Fruit fly (Drosophila melanogaster): Measurements from ENCODE around the gene Set8.

Set8 gene

dm6 chr3R:14286320-14287190 is 29.3 kb upstream of the Set8 start, which contains the start of gene trx (continued):
- TF ChIP-seq CG17328 (GFP tag; IDR thresholded peaks at IDR 0.05) (no peak), CG10979 (tag; optimal IDR thresholded peaks at IDR 0.05) (no peak), CG2712 (tag; optimal IDR thresholded peaks at IDR 0.05) (peak; percentile 59), CG9876 (GFP tag; optimal IDR thresholded peaks at IDR 0.05) (no peak), Chrac-16 (GFP tag; optimal IDR thresholded peaks at IDR 0.05) (no peak), CG34422 (GFP tag; IDR thresholded peaks at IDR 0.05) (no peak), zen (tag; optimal IDR thresholded peaks at IDR 0.05) (peak; percentile 55), caup (GFP tag; optimal IDR thresholded peaks at IDR 0.05; ENCODE audit: severe bottlenecking) (no peak), klu (GFP tag; IDR thresholded peaks at IDR 0.05) (no peak), CG17912 (GFP tag; optimal IDR thresholded peaks at IDR 0.05) (no peak), CG34376 (GFP tag; optimal IDR thresholded peaks at IDR 0.05) (peak; percentile 56), CG43689 (GFP tag; IDR thresholded peaks at IDR 0.05) (no peak), dmrt11E (tag; optimal IDR thresholded peaks at IDR 0.05) (peak; percentile 6), Eip74EF (GFP tag; optimal IDR thresholded peaks at IDR 0.05) (peak in 1 of 2 experiments; percentile 45), da (GFP tag; optimal IDR thresholded peaks at IDR 0.05) (peak; percentile 39), tup (GFP tag; optimal IDR thresholded peaks at IDR 0.05) (no peak), Dbx (GFP tag; IDR thresholded peaks at IDR 0.05) (no peak), hth (optimal IDR thresholded peaks at IDR 0.05) (no peak), HmgD (GFP tag; optimal IDR thresholded peaks at IDR 0.05) (peak; percentile 69), Gsc (GFP tag; IDR thresholded peaks at IDR 0.05) (no peak), HLHmδ (GFP tag; optimal IDR thresholded peaks at IDR 0.05) (no peak), jumu (GFP tag; optimal IDR thresholded peaks at IDR 0.05) (peak; percentile 29), Dek (tag; optimal IDR thresholded peaks at IDR 0.05) (peak; percentile 25), Sox100B (GFP tag; optimal IDR thresholded peaks at IDR 0.05) (no peak), CG11247 (GFP tag; IDR thresholded peaks at IDR 0.05) (no peak), CG10543 (GFP tag; optimal IDR thresholded peaks at IDR 0.05) (peak; percentile 33), ci (GFP tag; IDR thresholded peaks at IDR 0.05) (no peak), CG10267 (tag; optimal IDR thresholded peaks at IDR 0.05) (peak; percentile 66), CkIIα-i1 (GFP tag; IDR thresholded peaks at IDR 0.05) (no peak), Sry-δ (GFP tag; optimal IDR thresholded peaks at IDR 0.05) (peak; percentile 68), seq (GFP tag; IDR thresholded peaks at IDR 0.05) (no peak), CG12942 (GFP tag; optimal IDR thresholded peaks at IDR 0.05) (no peak), CG13775 (GFP tag; optimal IDR thresholded peaks at IDR 0.05) (no peak), ham (GFP tag; IDR thresholded peaks at IDR 0.05) (no peak), pita (GFP tag; optimal IDR thresholded peaks at IDR 0.05) (peak; percentile 88), CG12391 (tag; optimal IDR thresholded peaks at IDR 0.05) (peak; percentile 2), Lim3 (GFP tag; IDR thresholded peaks at IDR 0.05) (no peak), Hr78 (GFP tag; optimal IDR thresholded peaks at IDR 0.05) (no peak), Abd-B (GFP tag; optimal IDR thresholded peaks at IDR 0.05) (peak; percentile 87), cg (GFP tag; optimal IDR thresholded peaks at IDR 0.05) (peak; percentile 100), CG4328 (GFP tag; optimal IDR thresholded peaks at IDR 0.05) (no peak), ac (GFP tag; optimal IDR thresholded peaks at IDR 0.05) (no peak), CG3847 (GFP tag; IDR thresholded peaks at IDR 0.05) (no peak), Xbp1 (GFP tag; optimal IDR thresholded peaks at IDR 0.05) (no peak), D19B (GFP tag; optimal IDR thresholded peaks at IDR 0.05) (no peak), CG6854 (GFP tag; optimal IDR thresholded peaks at IDR 0.05) (no peak), Pdp1 (GFP tag; optimal IDR thresholded peaks at IDR 0.05) (peak in 1 of 2 experiments; percentile 46), Poxn (GFP tag; IDR thresholded peaks at IDR 0.05) (no peak), fd3F (GFP tag; optimal IDR thresholded peaks at IDR 0.05) (no peak)

Data from whole organism, embryonic.